Worm (Caenorhabditis elegans): Measurements from ENCODE around the gene ufd-3.

ce11 chrII:9981760-9982159 lies 41.2 kb downstream of the ufd-3 start, which contains the start of gene sdz-38:
- TF ChIP-seq F13C5.2 (tag; optimal IDR thresholded peaks at IDR 0.05) (no peak), ama-1 (optimal IDR thresholded peaks at IDR 0.05) (no peak), scrt-1 (GFP tag; IDR thresholded peaks at IDR 0.05) (no peak), aly-1 (tag; optimal IDR thresholded peaks at IDR 0.05) (no peak)

Measured in whole organism, early embryonic.